Worm (Caenorhabditis elegans): ENCODE results near the gene ZK1248.15.

DNA sequence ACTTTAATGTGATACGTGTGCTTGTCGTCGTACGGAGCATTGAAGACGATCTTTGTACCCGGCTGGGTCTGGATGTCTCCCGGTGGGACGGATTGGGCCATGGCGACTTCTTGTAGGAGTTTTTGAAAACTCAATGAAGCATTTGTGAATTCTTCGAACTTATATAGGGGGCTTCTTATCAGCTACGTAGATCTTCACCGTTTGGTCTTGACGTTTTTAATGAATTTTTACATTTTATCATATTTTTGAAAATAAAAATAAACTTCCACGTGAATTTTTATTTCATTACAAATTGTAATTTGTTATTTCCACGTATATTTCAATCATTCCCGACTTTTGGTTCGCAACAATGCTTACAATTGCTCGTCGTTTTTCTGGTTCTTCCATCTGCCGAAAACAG lies 28.1 kb downstream of the ZK1248.15 start, which contains the start of the genes msp-64 and ZK1248.5:
- TF ChIP-seq snpc-4 (GFP tag; optimal IDR thresholded peaks at IDR 0.05) (no peak), snpc-4 (tag; optimal IDR thresholded peaks at IDR 0.05) (no peak), madf-3 (GFP tag; IDR thresholded peaks at IDR 0.05) (no peak), Y56A3A.18 (GFP tag; IDR thresholded peaks at IDR 0.05) (no peak), lin-35 (GFP tag; optimal IDR thresholded peaks at IDR 0.05) (no peak), egl-18 (GFP tag; IDR thresholded peaks at IDR 0.05) (no peak), C17E4.6 (GFP tag; IDR thresholded peaks at IDR 0.05) (no peak), egl-44 (GFP tag; IDR thresholded peaks at IDR 0.05) (no peak), lin-26 (GFP tag; IDR thresholded peaks at IDR 0.05) (no peak), let-607 (tag; optimal IDR thresholded peaks at IDR 0.05) (no peak), B0035.1 (tag; optimal IDR thresholded peaks at IDR 0.05) (no peak), madf-10 (tag; optimal IDR thresholded peaks at IDR 0.05) (no peak)
